Fruit fly (Drosophila melanogaster): ENCODE results near the gene CG43056.

The CG43056 gene

dm6 chr2L:4417982-4418381 is 19.6 kb upstream of the CG43056 start (continued):
- TF ChIP-seq Poxn (GFP tag; IDR thresholded peaks at IDR 0.05) (no peak), CG8924 (tag; optimal IDR thresholded peaks at IDR 0.05) (no peak), CG2120 (GFP tag; optimal IDR thresholded peaks at IDR 0.05) (no peak), hbn (GFP tag; IDR thresholded peaks at IDR 0.05; ENCODE audit: partially characterized antibody) (no peak), sr (GFP tag; IDR thresholded peaks at IDR 0.05) (peak; percentile 59; the same call in 1 of the 3 replicates), CG1832 (GFP tag; optimal IDR thresholded peaks at IDR 0.05) (peak; percentile 34), CG31224 (GFP tag; IDR thresholded peaks at IDR 0.05) (no peak), CG13624 (GFP tag; optimal IDR thresholded peaks at IDR 0.05) (no peak), CG10462 (GFP tag; optimal IDR thresholded peaks at IDR 0.05) (no peak), CG12299 (tag; optimal IDR thresholded peaks at IDR 0.05) (no peak), Taf1 (GFP tag; IDR thresholded peaks at IDR 0.05) (no peak), CG4820 (GFP tag; optimal IDR thresholded peaks at IDR 0.05) (no peak), CG6854 (GFP tag; optimal IDR thresholded peaks at IDR 0.05) (no peak), disco-r (GFP tag; optimal IDR thresholded peaks at IDR 0.05) (no peak), yki (optimal IDR thresholded peaks at IDR 0.05) (no peak), CG10959 (GFP tag; IDR thresholded peaks at IDR 0.05) (peak; percentile 34; the same call in 1 of the 2 replicates), CG32772 (GFP tag; IDR thresholded peaks at IDR 0.05) (no peak; the same call in 1 of the 2 replicates), CG3407 (GFP tag; optimal IDR thresholded peaks at IDR 0.05) (no peak), B-H1 (GFP tag; IDR thresholded peaks at IDR 0.05) (peak; percentile 12; the same call in 1 of the 3 replicates), Ravus (GFP tag; IDR thresholded peaks at IDR 0.05) (no peak), sisA (GFP tag; IDR thresholded peaks at IDR 0.05) (0 out of 2 replicates have a peak, but pooled peaks have one; percentile 24), Blimp-1 (GFP tag; optimal IDR thresholded peaks at IDR 0.05) (peak; percentile 11), CG16815 (GFP tag; optimal IDR thresholded peaks at IDR 0.05) (no peak), oc (tag; optimal IDR thresholded peaks at IDR 0.05) (no peak), Hr78 (GFP tag; optimal IDR thresholded peaks at IDR 0.05) (no peak), CG17328 (GFP tag; IDR thresholded peaks at IDR 0.05) (0 out of 2 replicates have a peak, but pooled peaks have one; percentile 12), eve (GFP tag; optimal IDR thresholded peaks at IDR 0.05) (no peak), CG7786 (GFP tag; optimal IDR thresholded peaks at IDR 0.05) (no peak), ase (GFP tag; IDR thresholded peaks at IDR 0.05) (peak; percentile 45; the same call in 1 of the 3 replicates), Mad (GFP tag; optimal IDR thresholded peaks at IDR 0.05) (no peak), Hsf (GFP tag; optimal IDR thresholded peaks at IDR 0.05) (no peak), Pdp1 (GFP tag; optimal IDR thresholded peaks at IDR 0.05) (peak in 1 of 2 experiments; percentile 10), z (GFP tag; IDR thresholded peaks at IDR 0.05) (no peak), CG17612 (GFP tag; IDR thresholded peaks at IDR 0.05) (peak; percentile 65; the same call in 1 of the 2 replicates), caup (GFP tag; optimal IDR thresholded peaks at IDR 0.05; ENCODE audit: severe bottlenecking) (no peak), cg (GFP tag; optimal IDR thresholded peaks at IDR 0.05) (no peak), CG14965 (GFP tag; optimal IDR thresholded peaks at IDR 0.05; ENCODE audit: borderline replicate concordance) (peak; percentile 96), lilli (GFP tag; optimal IDR thresholded peaks at IDR 0.05) (no peak), otp (GFP tag; IDR thresholded peaks at IDR 0.05) (0 out of 3 replicates have a peak, but pooled peaks have one; percentile 42), CG15696 (tag; optimal IDR thresholded peaks at IDR 0.05) (no peak), H2.0 (GFP tag; IDR thresholded peaks at IDR 0.05) (0 out of 2 replicates have a peak, but pooled peaks have one; percentile 35), CG32767 (GFP tag; IDR thresholded peaks at IDR 0.05) (no peak), Atf6 (GFP tag; IDR thresholded peaks at IDR 0.05) (0 out of 2 replicates have a peak, but pooled peaks have one; percentile 28), chinmo (GFP tag; IDR thresholded peaks at IDR 0.05; ENCODE audit: partially characterized antibody) (0 out of 4 replicates have a peak, but pooled peaks have one; percentile 49), CG2116 (GFP tag; optimal IDR thresholded peaks at IDR 0.05) (no peak), tin (GFP tag; optimal IDR thresholded peaks at IDR 0.05) (peak; percentile 18), wor (GFP tag; IDR thresholded peaks at IDR 0.05) (no peak), inv (GFP tag; IDR thresholded peaks at IDR 0.05; ENCODE audit: partially characterized antibody) (no peak), ara (GFP tag; IDR thresholded peaks at IDR 0.05) (peak; percentile 33; the same call in 1 of the 2 replicates), CG9727 (GFP tag; optimal IDR thresholded peaks at IDR 0.05) (no peak), CG12391 (tag; optimal IDR thresholded peaks at IDR 0.05) (no peak)

Measured in whole organism, embryonic.